Fruit fly (Drosophila melanogaster): ENCODE measurements around the gene grp.

Gene grp

DNA sequence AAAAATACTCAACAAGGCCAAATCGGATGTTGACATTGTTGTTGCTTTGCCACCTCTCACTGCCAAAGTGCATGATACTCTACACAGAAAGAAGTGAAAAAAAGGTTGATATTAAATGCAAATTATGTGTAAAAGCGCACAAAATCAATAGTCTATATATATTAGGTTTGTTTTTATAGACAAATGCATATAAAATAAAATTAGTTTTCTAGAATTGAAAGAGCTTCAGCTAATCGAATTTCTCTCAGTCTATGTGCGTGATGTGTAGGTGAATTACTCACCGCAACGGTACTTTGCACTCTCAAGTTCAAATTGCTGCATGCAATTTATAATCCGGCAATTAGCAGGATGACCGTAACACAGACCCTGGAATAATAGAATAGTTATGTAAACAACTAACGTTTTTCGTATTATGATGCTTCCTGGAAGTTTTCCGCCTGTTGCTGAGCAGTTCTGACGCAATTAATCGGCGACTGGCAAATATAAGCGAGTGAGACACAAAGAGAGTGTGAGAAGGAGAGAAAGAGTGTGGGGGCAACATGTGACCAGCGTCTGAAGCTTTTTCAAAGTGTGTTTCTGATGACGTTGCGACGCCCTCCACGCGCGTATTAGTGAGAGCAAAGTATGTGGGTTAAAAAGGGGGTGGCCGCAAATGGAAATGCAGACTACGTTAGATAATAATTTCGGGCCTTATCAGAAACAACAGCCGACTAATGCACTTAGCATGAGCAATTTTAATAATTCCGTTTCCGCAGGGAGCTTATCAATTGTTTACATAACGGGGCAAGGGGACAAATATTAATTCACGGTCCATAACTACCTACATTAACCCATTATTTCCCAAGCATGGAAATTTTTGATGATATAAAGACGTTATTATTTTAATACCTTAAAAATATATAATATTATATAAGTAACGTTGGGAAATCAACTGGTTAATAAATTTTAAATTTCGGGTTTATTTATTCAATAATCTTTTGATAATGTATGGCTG, 41.1 kb downstream of the grp start (continued):
- TF ChIP-seq lbe (GFP tag; optimal IDR thresholded peaks at IDR 0.05): peak; percentile 87
- peak; percentile 39 for TF ChIP-seq zfh2 (GFP tag; optimal IDR thresholded peaks at IDR 0.05)
- TF ChIP-seq wek (GFP tag; optimal IDR thresholded peaks at IDR 0.05): peak; percentile 41
- TF ChIP-seq CG16863 (GFP tag; optimal IDR thresholded peaks at IDR 0.05): peak; percentile 85
- peak; percentile 91 for TF ChIP-seq Rx (GFP tag; IDR thresholded peaks at IDR 0.05)
- TF ChIP-seq CG32767 (GFP tag; IDR thresholded peaks at IDR 0.05): peak; percentile 92
- TF ChIP-seq CG13123 (GFP tag; optimal IDR thresholded peaks at IDR 0.05): peak; percentile 81
- peak; percentile 80 for TF ChIP-seq CG30431 (GFP tag; optimal IDR thresholded peaks at IDR 0.05)
- peak; percentile 94 for TF ChIP-seq CG7839 (tag; optimal IDR thresholded peaks at IDR 0.05)
- peak; percentile 92 for TF ChIP-seq CG17612 (GFP tag; IDR thresholded peaks at IDR 0.05)
- peak; percentile 75 for TF ChIP-seq Bteb2 (GFP tag; optimal IDR thresholded peaks at IDR 0.05)
- TF ChIP-seq Aef1 (GFP tag; IDR thresholded peaks at IDR 0.05): peak; percentile 89
- peak; percentile 94 for TF ChIP-seq Dbx (GFP tag; IDR thresholded peaks at IDR 0.05)
- peak; percentile 93 for TF ChIP-seq CG4820 (GFP tag; optimal IDR thresholded peaks at IDR 0.05)
- peak; percentile 91 for TF ChIP-seq trem (tag; optimal IDR thresholded peaks at IDR 0.05)
- peak; percentile 84 for TF ChIP-seq Chrac-16 (GFP tag; optimal IDR thresholded peaks at IDR 0.05)
- peak; percentile 83 for TF ChIP-seq grau (tag; optimal IDR thresholded peaks at IDR 0.05)
- TF ChIP-seq CG3726 (GFP tag; IDR thresholded peaks at IDR 0.05): peak; percentile 94
- peak; percentile 35 for TF ChIP-seq Sry-δ (GFP tag; optimal IDR thresholded peaks at IDR 0.05)
- no peak for TF ChIP-seq cad (GFP tag; optimal IDR thresholded peaks at IDR 0.05)
- TF ChIP-seq TFAM (GFP tag; optimal IDR thresholded peaks at IDR 0.05): peak; percentile 64
- TF ChIP-seq CG17186 (GFP tag; optimal IDR thresholded peaks at IDR 0.05): peak; percentile 58
- TF ChIP-seq CG7372 (GFP tag; IDR thresholded peaks at IDR 0.05): peak; percentile 85
- no peak for TF ChIP-seq yki (optimal IDR thresholded peaks at IDR 0.05)
- TF ChIP-seq tna (GFP tag; IDR thresholded peaks at IDR 0.05; ENCODE audit: partially characterized antibody): peak; percentile 10; the same call in 1 of the 2 replicates
- TF ChIP-seq CG11696 (GFP tag; IDR thresholded peaks at IDR 0.05): peak; percentile 87
- peak; percentile 90 for TF ChIP-seq CG12659 (GFP tag; optimal IDR thresholded peaks at IDR 0.05)
- peak; percentile 87 for TF ChIP-seq nom (GFP tag; optimal IDR thresholded peaks at IDR 0.05)
- TF ChIP-seq CG6272 (GFP tag; IDR thresholded peaks at IDR 0.05): peak; percentile 92
- TF ChIP-seq p53 (GFP tag; optimal IDR thresholded peaks at IDR 0.05): peak; percentile 37
- no peak for TF ChIP-seq zen2 (GFP tag; IDR thresholded peaks at IDR 0.05; ENCODE audit: partially characterized antibody)
- TF ChIP-seq maf-S (GFP tag; optimal IDR thresholded peaks at IDR 0.05): peak; percentile 66
- peak; percentile 60 for TF ChIP-seq CG33213 (GFP tag; optimal IDR thresholded peaks at IDR 0.05)
- TF ChIP-seq zf30C (GFP tag; optimal IDR thresholded peaks at IDR 0.05): peak; percentile 65
- peak; percentile 79 for TF ChIP-seq CG15514 (GFP tag; optimal IDR thresholded peaks at IDR 0.05)
- peak in 1 of 2 experiments; percentile 94 for TF ChIP-seq Eip74EF (GFP tag; optimal IDR thresholded peaks at IDR 0.05)
- no peak for TF ChIP-seq CG10431 (GFP tag; optimal IDR thresholded peaks at IDR 0.05)
- no peak; the same call in 1 of the 2 replicates for TF ChIP-seq ham (GFP tag; IDR thresholded peaks at IDR 0.05)
- TF ChIP-seq CG4707 (GFP tag; optimal IDR thresholded peaks at IDR 0.05): peak; percentile 84
- peak; percentile 80 for TF ChIP-seq MTF-1 (GFP tag; optimal IDR thresholded peaks at IDR 0.05; ENCODE audit: borderline replicate concordance)
- no peak for TF ChIP-seq sna (GFP tag; IDR thresholded peaks at IDR 0.05; ENCODE audit: partially characterized antibody)
- TF ChIP-seq CG8924 (tag; optimal IDR thresholded peaks at IDR 0.05): peak; percentile 88
- peak; percentile 97 for TF ChIP-seq zen (tag; optimal IDR thresholded peaks at IDR 0.05)
- TF ChIP-seq pnt (GFP tag; optimal IDR thresholded peaks at IDR 0.05): peak; percentile 80
- peak; percentile 78 for TF ChIP-seq btn (GFP tag; optimal IDR thresholded peaks at IDR 0.05)
- TF ChIP-seq CG14965 (GFP tag; optimal IDR thresholded peaks at IDR 0.05; ENCODE audit: borderline replicate concordance): no peak
- TF ChIP-seq zfh1 (GFP tag; IDR thresholded peaks at IDR 0.05): peak; percentile 97
- peak; percentile 94 for TF ChIP-seq corto (GFP tag; optimal IDR thresholded peaks at IDR 0.05)
